Fruit fly (Drosophila melanogaster): Measurements from ENCODE around the gene CG7366.

- TF ChIP-seq CG13204 (GFP tag; optimal IDR thresholded peaks at IDR 0.05) (no peak), CG17806 (tag; optimal IDR thresholded peaks at IDR 0.05) (no peak), CG8159 (tag; optimal IDR thresholded peaks at IDR 0.05) (no peak), CG8301 (tag; optimal IDR thresholded peaks at IDR 0.05) (no peak), Pif1A (GFP tag; optimal IDR thresholded peaks at IDR 0.05) (no peak), EcR (GFP tag; optimal IDR thresholded peaks at IDR 0.05) (no peak), CG34367 (tag; optimal IDR thresholded peaks at IDR 0.05) (no peak), CG15710 (tag; optimal IDR thresholded peaks at IDR 0.05) (no peak), gl (tag; optimal IDR thresholded peaks at IDR 0.05) (no peak)
Observed at dm6 chr3L:8218883-8219282, 16.7 kb upstream of the CG7366 start, which contains the start of gene CG13674.

All from whole organism, pupa.